Worm (Caenorhabditis elegans) whole organism, early embryonic: Measurements from ENCODE around the gene lgmn-1.

Experiments
- B0310.2 ChIP-seq: sonication (generic microtip); optimal IDR thresholded peaks from 2 replicates; lab custom pipeline; 2016; ENCODE audit warnings: mild to moderate bottlenecking, missing genetic modification characterization, missing compliant biosample characterization
- F13C5.2 ChIP-seq: sonication (generic microtip); optimal IDR thresholded peaks from 2 replicates; lab custom pipeline; 2017; ENCODE audit warnings: mild to moderate bottlenecking, missing genetic modification characterization, inconsistent platforms, missing compliant biosample characterization
- aly-1 ChIP-seq: sonication (generic microtip); optimal IDR thresholded peaks from 2 replicates; lab custom pipeline; 2016; ENCODE audit warnings: missing genetic modification characterization, missing compliant biosample characterization
- ama-1 ChIP-seq: fragments of 150-350 bp; optimal IDR thresholded peaks from 2 replicates; lab custom pipeline; 2014
- ceh-13 ChIP-seq: fragments of 200-800 bp; sonication (Bioruptor generic); optimal IDR thresholded peaks from 2 replicates; lab custom pipeline; 2018; ENCODE audit warnings: mild to moderate bottlenecking, missing genetic modification characterization, missing compliant biosample characterization
- ceh-36 ChIP-seq: sonication (generic microtip); optimal IDR thresholded peaks from 2 replicates; lab custom pipeline; 2016; ENCODE audit warnings: missing genetic modification characterization, inconsistent platforms, missing compliant biosample characterization
- ets-7 ChIP-seq: sonication (generic microtip); optimal IDR thresholded peaks from 2 replicates; lab custom pipeline; 2016; ENCODE audit warnings: missing genotype, missing genetic modification characterization, missing compliant biosample characterization
- flt-1 ChIP-seq: fragments of 200-800 bp; sonication (Bioruptor generic); IDR thresholded peaks from 2 replicates; pipeline ENCODE4 v1.3.6; 2022; ENCODE audit warnings: missing genetic modification characterization, missing compliant biosample characterization
- hmbx-1 ChIP-seq: sonication (generic microtip); optimal IDR thresholded peaks from 2 replicates; lab custom pipeline; 2016; ENCODE audit warnings: mild to moderate bottlenecking, missing genetic modification characterization, missing compliant biosample characterization
- hmg-4 ChIP-seq: fragments of 200-800 bp; sonication (Bioruptor generic); optimal IDR thresholded peaks from 2 replicates; lab custom pipeline; 2018; ENCODE audit warnings: mild to moderate bottlenecking, missing genetic modification characterization, missing compliant biosample characterization
- hnd-1 ChIP-seq: sonication (generic microtip); optimal IDR thresholded peaks from 2 replicates; lab custom pipeline; 2016; ENCODE audit warnings: missing genetic modification characterization, missing compliant biosample characterization
- pes-1 ChIP-seq: fragments of 200-800 bp; sonication (Bioruptor generic); IDR thresholded peaks from 2 replicates; pipeline ENCODE4 v1.3.6; 2022; ENCODE audit warnings: missing genetic modification reagents, missing genetic modification characterization, missing compliant biosample characterization
- scrt-1 ChIP-seq: fragments of 200-800 bp; sonication (Bioruptor generic); IDR thresholded peaks from 2 replicates; pipeline ENCODE4 v1.3.6; 2022; ENCODE audit warnings: missing genetic modification characterization, missing compliant biosample characterization
- sea-1 ChIP-seq: fragments of 200-800 bp; sonication (Bioruptor generic); conservative IDR thresholded peaks from 2 replicates; pipeline ENCODE4 v1.3.6; 2022; ENCODE audit warnings: missing genetic modification characterization, missing compliant biosample characterization
- tbx-11 ChIP-seq: fragments of 200-800 bp; sonication (Bioruptor generic); IDR thresholded peaks from 2 replicates; pipeline ENCODE4 v1.3.6; 2022; ENCODE audit warnings: missing genetic modification characterization, missing compliant biosample characterization
- tbx-37 ChIP-seq: fragments of 200-800 bp; sonication (Bioruptor generic); conservative IDR thresholded peaks from 2 replicates; pipeline ENCODE4 v1.3.6; 2022; ENCODE audit warnings: missing genetic modification reagents, missing genetic modification characterization, missing compliant biosample characterization
- tra-4 ChIP-seq: sonication (generic microtip); optimal IDR thresholded peaks from 2 replicates; lab custom pipeline; 2017; ENCODE audit warnings: missing genetic modification characterization, missing compliant biosample characterization

The lgmn-1 gene

DNA sequence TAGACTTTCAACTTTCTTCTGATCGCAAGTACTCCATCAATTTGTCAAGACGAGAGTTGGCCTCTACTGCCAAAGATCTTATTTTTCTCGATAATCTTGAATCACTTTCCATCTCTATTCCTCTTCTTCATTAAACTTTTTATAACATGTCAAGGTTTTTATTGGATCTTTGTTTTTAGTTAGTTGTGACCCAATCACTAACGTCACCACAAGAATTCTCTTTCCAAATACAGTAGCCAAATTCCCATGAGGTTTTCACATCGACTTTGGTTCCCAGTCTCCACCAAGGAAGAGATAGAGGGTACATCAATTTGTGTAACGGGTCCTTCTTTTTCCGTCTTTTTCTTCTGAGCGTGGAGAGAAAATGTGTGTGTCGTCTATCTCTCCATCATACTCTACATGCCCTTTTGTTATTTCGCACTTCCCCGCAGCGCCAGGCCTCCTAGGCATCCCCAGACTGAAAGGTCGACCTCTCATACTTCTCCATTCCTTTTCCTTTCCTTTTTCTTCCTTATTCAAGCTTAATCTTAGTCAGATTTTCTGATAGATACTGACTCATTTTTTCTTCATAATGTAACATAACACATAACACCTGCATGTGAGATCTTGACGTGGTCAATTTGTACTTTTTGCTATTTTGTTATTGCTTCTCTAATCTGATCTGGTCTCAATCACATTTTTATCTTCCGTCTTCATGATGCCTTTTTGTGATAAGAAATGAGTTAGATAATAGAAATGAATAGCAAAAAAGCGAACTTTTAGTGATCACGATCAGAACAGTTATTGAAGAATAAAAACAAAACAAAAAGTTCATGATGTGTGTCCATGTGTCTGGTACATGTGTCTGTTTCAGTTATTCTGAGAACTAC lies 26.4 kb downstream of the lgmn-1 start:
- TF ChIP-seq aly-1 (tag; lab: Kevin White, UChicago) (no peak), sea-1 (GFP tag; lab: Robert Waterston, UW) (no peak), pes-1 (GFP tag; lab: Robert Waterston, UW) (no peak), hmbx-1 (no peak), ets-7 (tag; lab: Kevin White, UChicago) (no peak), F13C5.2 (tag; lab: Kevin White, UChicago) (no peak), tbx-37 (GFP tag; lab: Robert Waterston, UW) (no peak), scrt-1 (no peak), hmg-4 (GFP tag; lab: Kevin White, UChicago) (no peak), ama-1 (lab: Kevin White, UChicago) (no peak)

DNA sequence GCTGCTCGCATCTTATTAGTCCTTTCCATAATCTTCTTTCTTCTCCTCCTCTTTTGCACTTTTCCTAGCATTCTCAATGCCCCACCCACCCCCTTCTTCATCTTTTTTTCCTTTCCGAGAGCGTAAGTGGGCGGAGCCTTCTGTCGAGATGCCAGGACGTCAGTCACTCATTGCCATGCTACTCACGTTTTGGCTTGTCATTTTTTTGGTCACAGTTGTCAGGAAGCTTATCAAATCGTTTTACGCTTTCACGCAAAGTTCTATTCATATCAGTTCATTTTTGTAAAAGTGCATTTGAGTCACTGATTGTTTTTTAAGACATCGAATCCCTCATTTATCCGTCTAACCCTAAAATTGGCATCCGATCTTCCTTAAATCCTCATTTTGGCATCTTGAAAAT lies 27.2 kb downstream of the lgmn-1 start:
- TF ChIP-seq F13C5.2 (tag; lab: Kevin White, UChicago): no peak
- no peak for TF ChIP-seq tbx-11 (GFP tag; lab: Robert Waterston, UW)
- no peak for TF ChIP-seq hmbx-1
- TF ChIP-seq tra-4 (tag; lab: Kevin White, UChicago): no peak
- no peak for TF ChIP-seq hnd-1
- no peak for TF ChIP-seq ceh-36 (tag; lab: Kevin White, UChicago)
- TF ChIP-seq aly-1 (tag; lab: Kevin White, UChicago): no peak
- no peak for TF ChIP-seq sea-1 (GFP tag; lab: Robert Waterston, UW)
- no peak for TF ChIP-seq ama-1 (lab: Kevin White, UChicago)
- no peak for TF ChIP-seq ets-7 (tag; lab: Kevin White, UChicago)
- no peak for TF ChIP-seq hmg-4 (GFP tag; lab: Kevin White, UChicago)
- TF ChIP-seq scrt-1: no peak
- TF ChIP-seq B0310.2 (tag; lab: Kevin White, UChicago): no peak
- TF ChIP-seq pes-1 (GFP tag; lab: Robert Waterston, UW): no peak
- TF ChIP-seq tbx-37 (GFP tag; lab: Robert Waterston, UW): no peak
- TF ChIP-seq flt-1 (GFP tag; lab: Robert Waterston, UW): no peak
- no peak for TF ChIP-seq ceh-13 (GFP tag; lab: Kevin White, UChicago)

DNA sequence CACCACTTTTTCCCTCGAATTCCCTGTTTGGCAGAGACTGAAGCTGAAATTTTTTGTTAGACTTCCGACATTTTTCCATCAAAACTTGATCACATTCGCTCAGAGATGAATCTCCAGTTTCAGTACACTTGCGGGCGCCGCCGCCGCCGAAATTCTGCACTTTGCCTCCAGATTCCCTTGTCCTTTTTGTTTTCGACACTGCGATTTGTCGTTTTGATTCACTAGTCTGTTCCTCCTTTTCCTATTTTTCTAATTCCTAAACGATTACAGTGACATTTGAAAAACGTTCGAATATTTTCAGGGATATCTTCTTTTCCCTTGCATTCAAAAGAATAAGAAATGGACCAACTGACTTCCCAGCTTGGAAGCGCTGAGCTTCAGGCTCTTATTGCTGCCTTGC lies 27.9 kb downstream of the lgmn-1 start, which contains the start of gene F45D3.2:
F45D3.2 (plus strand) TSS at position 301 of the 400 bp plus-strand sequence.
- TF ChIP-seq tbx-37 (GFP tag; lab: Robert Waterston, UW) (no peak), scrt-1 (no peak), tbx-11 (GFP tag; lab: Robert Waterston, UW) (no peak), sea-1 (GFP tag; lab: Robert Waterston, UW) (no peak), B0310.2 (tag; lab: Kevin White, UChicago) (no peak), ama-1 (lab: Kevin White, UChicago) (no peak), hmbx-1 (no peak), flt-1 (GFP tag; lab: Robert Waterston, UW) (no peak), hnd-1 (no peak), ceh-13 (GFP tag; lab: Kevin White, UChicago) (no peak), F13C5.2 (tag; lab: Kevin White, UChicago) (no peak), aly-1 (tag; lab: Kevin White, UChicago) (no peak), pes-1 (GFP tag; lab: Robert Waterston, UW) (no peak), ets-7 (tag; lab: Kevin White, UChicago) (no peak), tra-4 (tag; lab: Kevin White, UChicago) (no peak), hmg-4 (GFP tag; lab: Kevin White, UChicago) (no peak), ceh-36 (tag; lab: Kevin White, UChicago) (no peak)

DNA sequence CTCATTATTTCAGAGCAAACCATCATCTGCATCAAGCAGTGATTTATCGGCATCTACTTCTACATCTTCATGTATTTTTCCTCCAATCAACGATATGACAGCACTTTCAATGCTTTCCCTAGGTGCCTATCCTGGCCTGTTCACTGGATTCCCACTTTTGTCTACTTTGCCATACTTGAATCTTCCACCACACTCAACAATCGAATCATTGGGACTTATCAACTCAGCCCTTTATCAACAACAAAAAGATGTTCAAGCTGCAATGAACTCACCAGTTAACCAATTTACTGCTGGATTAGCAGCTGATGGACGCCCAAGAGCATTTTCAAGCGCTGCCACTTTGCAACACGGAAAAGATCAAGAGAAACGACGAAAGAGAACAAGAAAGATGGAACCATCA lies 28.4 kb downstream of the lgmn-1 start:
- TF ChIP-seq ceh-13 (GFP tag; lab: Kevin White, UChicago) (no peak), tra-4 (tag; lab: Kevin White, UChicago) (no peak), B0310.2 (tag; lab: Kevin White, UChicago) (no peak), scrt-1 (no peak), F13C5.2 (tag; lab: Kevin White, UChicago) (no peak), sea-1 (GFP tag; lab: Robert Waterston, UW) (no peak), hmg-4 (GFP tag; lab: Kevin White, UChicago) (no peak), ceh-36 (tag; lab: Kevin White, UChicago) (no peak), flt-1 (GFP tag; lab: Robert Waterston, UW) (no peak), hnd-1 (no peak), aly-1 (tag; lab: Kevin White, UChicago) (no peak), ets-7 (tag; lab: Kevin White, UChicago) (no peak), ama-1 (lab: Kevin White, UChicago) (no peak), pes-1 (GFP tag; lab: Robert Waterston, UW) (no peak), tbx-37 (GFP tag; lab: Robert Waterston, UW) (no peak), tbx-11 (GFP tag; lab: Robert Waterston, UW) (no peak)

DNA sequence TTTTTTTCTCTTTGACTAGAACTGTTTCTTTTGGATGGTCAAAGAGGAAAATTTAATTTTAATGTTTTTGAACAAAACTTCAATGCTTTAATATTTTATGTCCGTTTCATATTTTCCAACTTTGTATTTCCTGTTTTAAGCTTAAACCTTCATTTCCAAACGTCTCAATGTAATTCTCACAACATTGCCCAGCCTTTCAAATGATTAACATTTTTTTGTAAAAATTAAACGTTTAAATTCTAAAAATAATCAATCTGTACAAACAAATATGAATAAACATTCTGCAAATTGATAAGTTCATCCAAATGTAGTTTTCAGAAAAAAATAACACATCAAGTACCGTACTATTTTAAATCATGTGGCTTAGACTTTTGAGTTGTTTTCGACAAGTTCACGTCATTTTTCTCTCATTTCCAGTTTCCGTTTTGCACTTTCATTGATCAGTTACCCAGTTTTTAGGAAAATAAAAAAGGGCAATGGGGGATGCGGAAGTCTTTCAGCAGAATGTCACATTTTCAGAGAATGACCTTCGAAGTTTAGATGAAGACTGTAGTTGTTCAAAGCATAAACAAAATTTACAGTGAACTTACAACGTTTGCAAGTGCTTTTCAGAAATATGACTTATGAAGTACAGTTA lies 29.9 kb downstream of the lgmn-1 start:
- no peak for TF ChIP-seq ceh-36 (tag; lab: Kevin White, UChicago)
- TF ChIP-seq ama-1 (lab: Kevin White, UChicago): no peak
- no peak for TF ChIP-seq tra-4 (tag; lab: Kevin White, UChicago)
- TF ChIP-seq B0310.2 (tag; lab: Kevin White, UChicago): no peak
- no peak for TF ChIP-seq flt-1 (GFP tag; lab: Robert Waterston, UW)
- TF ChIP-seq pes-1 (GFP tag; lab: Robert Waterston, UW): no peak
- TF ChIP-seq ets-7 (tag; lab: Kevin White, UChicago): no peak
- no peak for TF ChIP-seq hmbx-1
- no peak for TF ChIP-seq sea-1 (GFP tag; lab: Robert Waterston, UW)
- no peak for TF ChIP-seq scrt-1
- no peak for TF ChIP-seq tbx-37 (GFP tag; lab: Robert Waterston, UW)
- TF ChIP-seq tbx-11 (GFP tag; lab: Robert Waterston, UW): no peak
- TF ChIP-seq hmg-4 (GFP tag; lab: Kevin White, UChicago): no peak
- no peak for TF ChIP-seq F13C5.2 (tag; lab: Kevin White, UChicago)
- TF ChIP-seq aly-1 (tag; lab: Kevin White, UChicago): no peak
